Worm (Caenorhabditis elegans) whole organism, L3 larva: Measurements from ENCODE around the gene ZK402.5.

Experiments used
- ceh-16 ChIP-seq: sonication (generic microtip); optimal IDR thresholded peaks from 2 replicates; lab custom pipeline; 2017; ENCODE audit warnings: missing biosample characterization, missing genetic modification characterization
- ceh-9 ChIP-seq: sonication (generic microtip); optimal IDR thresholded peaks from 2 replicates; lab custom pipeline; 2018; ENCODE audit warnings: missing biosample characterization, missing genetic modification characterization
- fos-1 ChIP-seq: fragments of 150-350 bp; optimal IDR thresholded peaks from 2 replicates; lab custom pipeline; 2014; ENCODE audit warnings: missing biosample characterization, missing genetic modification characterization
- mdl-1 ChIP-seq: fragments of 150-350 bp; optimal IDR thresholded peaks from 2 replicates; lab custom pipeline; 2014; ENCODE audit warnings: missing biosample characterization, missing genetic modification characterization
- nfya-1 ChIP-seq: sonication (generic microtip); optimal IDR thresholded peaks from 2 replicates; lab custom pipeline; 2017; ENCODE audit warnings: missing genetic modification characterization, mild to moderate bottlenecking, missing compliant biosample characterization, antibody characterized with exemption, moderate library complexity; ENCODE audit not compliant: insufficient read depth
- nhr-11 ChIP-seq: fragments of 150-350 bp; optimal IDR thresholded peaks from 2 replicates; lab custom pipeline; 2014; ENCODE audit warnings: missing biosample characterization, missing genetic modification characterization
- nhr-28 ChIP-seq: fragments of 150-350 bp; optimal IDR thresholded peaks from 2 replicates; lab custom pipeline; 2014; ENCODE audit warnings: missing biosample characterization, missing genetic modification characterization
- snpc-4 ChIP-seq: fragments of 150-350 bp; optimal IDR thresholded peaks from 2 replicates; lab custom pipeline; 2014; ENCODE audit warnings: missing biosample characterization, missing genetic modification characterization
- tbx-2 ChIP-seq: sonication (generic microtip); optimal IDR thresholded peaks from 2 replicates; lab custom pipeline; 2016; ENCODE audit warnings: mild to moderate bottlenecking, missing genetic modification characterization, missing compliant biosample characterization

DNA sequence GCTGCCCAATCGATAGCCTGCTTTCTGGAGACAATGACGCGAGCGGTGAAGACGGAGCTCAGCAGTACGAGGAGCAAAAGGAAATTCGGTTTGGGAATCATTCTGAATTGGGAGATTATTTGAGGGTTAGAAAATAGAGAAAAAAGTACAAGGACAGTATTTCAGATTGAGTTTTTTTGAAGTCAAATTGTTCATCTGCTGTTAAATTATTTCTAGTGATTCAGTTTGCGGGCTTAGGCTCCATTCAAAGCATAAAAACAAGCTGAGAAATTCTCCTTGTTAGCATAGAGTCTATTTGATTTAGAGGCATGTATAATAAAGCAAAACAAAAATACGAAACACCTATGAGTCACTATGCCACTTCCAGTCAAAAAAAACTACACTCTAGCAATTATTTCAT is 33.7 kb downstream of the ZK402.5 start, which contains the start of gene dgn-2:
- no peak for TF ChIP-seq mdl-1 (tag; lab: Kevin White, UChicago)
- TF ChIP-seq fos-1 (tag; lab: Kevin White, UChicago), result no peak
- TF ChIP-seq tbx-2, result no peak
- TF ChIP-seq ceh-16 (tag; lab: Kevin White, UChicago), result no peak
- no peak for TF ChIP-seq snpc-4 (tag; lab: Kevin White, UChicago)
- TF ChIP-seq nhr-28 (tag; lab: Kevin White, UChicago), result no peak
- TF ChIP-seq ceh-9, result no peak
- no peak for TF ChIP-seq nhr-11 (tag; lab: Kevin White, UChicago)
- TF ChIP-seq nfya-1, result no peak
